Worm (Caenorhabditis elegans): ENCODE measurements around the gene gst-7.

Gene gst-7

ce11 chrII:4905331-4905730 is 23.5 kb downstream of the gst-7 start:
- TF ChIP-seq set-16 (GFP tag; IDR thresholded peaks at IDR 0.05), result no peak
- TF ChIP-seq snpc-1.2 (GFP tag; IDR thresholded peaks at IDR 0.05), result 0 out of 2 replicates have a peak, but pooled peaks have one; percentile 36

- TF ChIP-seq nhr-77 (tag; optimal IDR thresholded peaks at IDR 0.05) (no peak), Y75B8A.6 (GFP tag; IDR thresholded peaks at IDR 0.05) (0 out of 2 replicates have a peak, but pooled peaks have one; percentile 13), rbr-2 (tag; optimal IDR thresholded peaks at IDR 0.05) (no peak), lin-1 (GFP tag; IDR thresholded peaks at IDR 0.05) (no peak), snpc-1.2 (GFP tag; IDR thresholded peaks at IDR 0.05) (no peak), lin-29 (GFP tag; IDR thresholded peaks at IDR 0.05) (no peak), pqm-1 (tag; optimal IDR thresholded peaks at IDR 0.05) (no peak), saeg-2 (GFP tag; IDR thresholded peaks at IDR 0.05) (no peak)
Measured at ce11 chrII:4905883-4906282, 24.0 kb downstream of the gst-7 start.

ce11 chrII:4908160-4908559 is 26.3 kb downstream of the gst-7 start:
- TF ChIP-seq hlh-11 (tag; optimal IDR thresholded peaks at IDR 0.05) (peak; percentile 59), daf-8 (GFP tag; IDR thresholded peaks at IDR 0.05) (no peak), nhr-28 (tag; optimal IDR thresholded peaks at IDR 0.05) (peak; percentile 32), aha-1 (tag) (peak; percentile 37), hlh-30 (tag; optimal IDR thresholded peaks at IDR 0.05; ENCODE audit: insufficient read depth) (peak; percentile 68), lin-15B (tag; optimal IDR thresholded peaks at IDR 0.05) (no peak), mxl-3 (GFP tag; optimal IDR thresholded peaks at IDR 0.05) (peak; percentile 24), ama-1 (optimal IDR thresholded peaks at IDR 0.05) (no peak), mes-2 (tag; optimal IDR thresholded peaks at IDR 0.05; ENCODE audit: poor library complexity, severe bottlenecking) (peak; percentile 2), lir-3 (tag; optimal IDR thresholded peaks at IDR 0.05) (no peak), lsy-2 (tag; optimal IDR thresholded peaks at IDR 0.05) (peak in 1 of 2 experiments; percentile 16), F26F4.8 (GFP tag; conservative IDR thresholded peaks at IDR 0.05) (no peak), cey-2 (tag; optimal IDR thresholded peaks at IDR 0.05; ENCODE audit: borderline replicate concordance, insufficient read depth) (no peak), unc-62 (GFP tag; optimal IDR thresholded peaks at IDR 0.05 in 1 of 2) (peak in 1 of 2 experiments; percentile 70), unc-62 (tag; optimal IDR thresholded peaks at IDR 0.05) (no peak), ceh-20 (GFP tag; IDR thresholded peaks at IDR 0.05) (peak; percentile 14; the same call in 1 of the 2 replicates), dmd-6 (GFP tag; IDR thresholded peaks at IDR 0.05) (0 out of 2 replicates have a peak, but pooled peaks have one; percentile 13), mdl-1 (tag; optimal IDR thresholded peaks at IDR 0.05) (peak in 1 of 2 experiments; percentile 22), nhr-25 (tag; optimal IDR thresholded peaks at IDR 0.05; ENCODE audit: borderline replicate concordance, insufficient read depth) (no peak), egl-43 (GFP tag; IDR thresholded peaks at IDR 0.05) (peak; percentile 29; the same call in 1 of the 2 replicates), ctbp-1 (GFP tag; IDR thresholded peaks at IDR 0.05) (0 out of 2 replicates have a peak, but pooled peaks have one; percentile 48), zfp-3 (GFP tag; conservative IDR thresholded peaks at IDR 0.05) (no peak)

ce11 chrII:4914214-4914613 is 32.4 kb downstream of the gst-7 start, which contains the start of gene R05F9.11:
Gene R05F9.11, minus strand, starts transcription at chrII:4914218.
- TF ChIP-seq F49E8.2 (tag; optimal IDR thresholded peaks at IDR 0.05; ENCODE audit: borderline replicate concordance) (peak; percentile 10), lsy-2 (tag; optimal IDR thresholded peaks at IDR 0.05) (peak in 1 of 2 experiments; percentile 58), unc-130 (GFP tag; optimal IDR thresholded peaks at IDR 0.05) (peak; percentile 10), Y48G9A.11 (GFP tag; IDR thresholded peaks at IDR 0.05) (no peak)

- TF ChIP-seq fkh-10 (GFP tag; optimal IDR thresholded peaks at IDR 0.05) (no peak), lin-13 (GFP tag; optimal IDR thresholded peaks at IDR 0.05) (no peak), aha-1 (tag) (peak; percentile 48)
Measured at ce11 chrII:4915572-4915971, 33.7 kb downstream of the gst-7 start.

Measured in whole organism, L4 larva.